Worm (Caenorhabditis elegans): ENCODE results near the gene sel-5.

- TF ChIP-seq cog-1 (tag; optimal IDR thresholded peaks at IDR 0.05) (no peak), T22C8.4 (GFP tag; IDR thresholded peaks at IDR 0.05) (no peak), ztf-23 (GFP tag; IDR thresholded peaks at IDR 0.05) (no peak), tab-1 (GFP tag; IDR thresholded peaks at IDR 0.05) (no peak), ztf-29 (GFP tag; IDR thresholded peaks at IDR 0.05) (no peak), klf-2 (GFP tag; conservative IDR thresholded peaks at IDR 0.05) (no peak), med-1 (GFP tag; optimal IDR thresholded peaks at IDR 0.05; ENCODE audit: insufficient read depth) (no peak), flt-1 (GFP tag; IDR thresholded peaks at IDR 0.05) (no peak)
Measured at ce11 chrIII:4622375-4623130, 44.3 kb upstream of the sel-5 start, which contains the start of gene lron-5.
